Worm (Caenorhabditis elegans): ENCODE data around the gene seip-1.
"Not testable (repeated sequence)": the region's sequence is repeated elsewhere in the genome, so short reads cannot be mapped to it uniquely, and the experiment has no call there.

The seip-1 gene

ce11 chrV:6069968-6070367, 16.9 kb upstream of the seip-1 start, which contains the start of gene fbxa-214:
fbxa-214 (minus strand) TSS chrV:6070068.
- TF ChIP-seq sea-1 (GFP tag; conservative IDR thresholded peaks at IDR 0.05); ceh-36 (tag; optimal IDR thresholded peaks at IDR 0.05); ceh-13 (GFP tag; optimal IDR thresholded peaks at IDR 0.05): not testable (repeated sequence)

ce11 chrV:6067112-6067511, 14.1 kb upstream of the seip-1 start, which contains the start of gene srh-10:
srh-10 (minus strand) TSS chrV:6067140.
- TF ChIP-seq tbx-11 (GFP tag; IDR thresholded peaks at IDR 0.05) = no peak

ce11 chrV:6063330-6063729, 10.3 kb upstream of the seip-1 start, which contains the start of gene Y38A10A.2:
Y38A10A.2 (minus strand) TSS chrV:6063430.
- TF ChIP-seq scrt-1 (GFP tag; IDR thresholded peaks at IDR 0.05) (no peak), flt-1 (GFP tag; IDR thresholded peaks at IDR 0.05) (no peak), ama-1 (optimal IDR thresholded peaks at IDR 0.05) (no peak), pes-1 (GFP tag; IDR thresholded peaks at IDR 0.05) (no peak), tbx-11 (GFP tag; IDR thresholded peaks at IDR 0.05) (no peak), ets-7 (tag; optimal IDR thresholded peaks at IDR 0.05) (no peak), tbx-37 (GFP tag; conservative IDR thresholded peaks at IDR 0.05) (no peak), ceh-13 (GFP tag; optimal IDR thresholded peaks at IDR 0.05) (no peak), ceh-36 (tag; optimal IDR thresholded peaks at IDR 0.05) (no peak), aly-1 (tag; optimal IDR thresholded peaks at IDR 0.05) (no peak), hmg-4 (GFP tag; optimal IDR thresholded peaks at IDR 0.05) (no peak), F13C5.2 (tag; optimal IDR thresholded peaks at IDR 0.05) (no peak), tra-4 (tag; optimal IDR thresholded peaks at IDR 0.05) (no peak)

ce11 chrV:6055289-6055688, 2.3 kb upstream of the seip-1 start, which contains the start of gene srd-20:
srd-20 (plus strand) TSS chrV:6055589.
- TF ChIP-seq pes-1 (GFP tag; IDR thresholded peaks at IDR 0.05) = no peak
- TF ChIP-seq F13C5.2 (tag; optimal IDR thresholded peaks at IDR 0.05) = no peak
- no peak for TF ChIP-seq hnd-1 (tag; optimal IDR thresholded peaks at IDR 0.05)
- no peak for TF ChIP-seq ceh-36 (tag; optimal IDR thresholded peaks at IDR 0.05)
- no peak for TF ChIP-seq ets-7 (tag; optimal IDR thresholded peaks at IDR 0.05)
- no peak for TF ChIP-seq sea-1 (GFP tag; conservative IDR thresholded peaks at IDR 0.05)
- TF ChIP-seq flt-1 (GFP tag; IDR thresholded peaks at IDR 0.05) = no peak
- no peak for TF ChIP-seq hmg-4 (GFP tag; optimal IDR thresholded peaks at IDR 0.05)
- no peak for TF ChIP-seq tbx-11 (GFP tag; IDR thresholded peaks at IDR 0.05)
- no peak for TF ChIP-seq tra-4 (tag; optimal IDR thresholded peaks at IDR 0.05)

- TF ChIP-seq sea-1 (GFP tag; conservative IDR thresholded peaks at IDR 0.05) = no peak
- no peak for TF ChIP-seq aly-1 (tag; optimal IDR thresholded peaks at IDR 0.05)
- 0 out of 2 replicates have a peak, but pooled peaks have one; percentile 17 for TF ChIP-seq scrt-1 (GFP tag; IDR thresholded peaks at IDR 0.05)
- no peak for TF ChIP-seq F13C5.2 (tag; optimal IDR thresholded peaks at IDR 0.05)
- no peak for TF ChIP-seq B0310.2 (tag; optimal IDR thresholded peaks at IDR 0.05)
- no peak for TF ChIP-seq ama-1 (optimal IDR thresholded peaks at IDR 0.05)
- no peak for TF ChIP-seq ceh-36 (tag; optimal IDR thresholded peaks at IDR 0.05)
Measured at ce11 chrV:6051159-6051558, 1.9 kb downstream of the seip-1 start, which contains the start of gene jamp-1. jamp-1 (minus strand) TSS chrV:6051259.

- TF ChIP-seq pes-1 (GFP tag; IDR thresholded peaks at IDR 0.05) (no peak), hnd-1 (tag; optimal IDR thresholded peaks at IDR 0.05) (no peak), hmbx-1 (tag; optimal IDR thresholded peaks at IDR 0.05) (no peak), ceh-13 (GFP tag; optimal IDR thresholded peaks at IDR 0.05) (no peak), B0310.2 (tag; optimal IDR thresholded peaks at IDR 0.05) (no peak)
Measured at ce11 chrV:6047818-6048217, 5.2 kb downstream of the seip-1 start, which contains the start of gene pgap-3. pgap-3 (minus strand) TSS chrV:6047918.

- peak; percentile 59; the same call in 1 of the 2 replicates for TF ChIP-seq sea-1 (GFP tag; conservative IDR thresholded peaks at IDR 0.05)
- TF ChIP-seq ama-1 (optimal IDR thresholded peaks at IDR 0.05) = no peak
Measured at ce11 chrV:6044853-6045594, 8.0 kb downstream of the seip-1 start, which contains the start of gene R01B10.3. R01B10.3 (minus strand) TSS chrV:6045129.

ce11 chrV:6044448-6044847, 8.6 kb downstream of the seip-1 start:
- TF ChIP-seq hmg-4 (GFP tag; optimal IDR thresholded peaks at IDR 0.05) (no peak), ceh-36 (tag; optimal IDR thresholded peaks at IDR 0.05) (no peak), F13C5.2 (tag; optimal IDR thresholded peaks at IDR 0.05) (no peak), hnd-1 (tag; optimal IDR thresholded peaks at IDR 0.05) (no peak), tbx-11 (GFP tag; IDR thresholded peaks at IDR 0.05) (no peak), scrt-1 (GFP tag; IDR thresholded peaks at IDR 0.05) (no peak), B0310.2 (tag; optimal IDR thresholded peaks at IDR 0.05) (no peak), ets-7 (tag; optimal IDR thresholded peaks at IDR 0.05) (no peak), sea-1 (GFP tag; conservative IDR thresholded peaks at IDR 0.05) (no peak), aly-1 (tag; optimal IDR thresholded peaks at IDR 0.05) (no peak), flt-1 (GFP tag; IDR thresholded peaks at IDR 0.05) (no peak), hmbx-1 (tag; optimal IDR thresholded peaks at IDR 0.05) (no peak), tbx-37 (GFP tag; conservative IDR thresholded peaks at IDR 0.05) (no peak), ceh-13 (GFP tag; optimal IDR thresholded peaks at IDR 0.05) (no peak)

Data from whole organism, early embryonic.